Worm (Caenorhabditis elegans) whole organism, mixed stage, embryonic: ENCODE measurements around the gene C13A2.10.

ENCODE experiments used
- ceh-83 ChIP-seq: fragments of 200-800 bp; sonication (Bioruptor generic); optimal IDR thresholded peaks from 2 replicates; lab custom pipeline; 2018; ENCODE audit warnings: mild to moderate bottlenecking, missing genetic modification characterization, missing compliant biosample characterization
- elt-3 ChIP-seq: fragments of 150-350 bp; optimal IDR thresholded peaks from 2 replicates; lab custom pipeline; 2014; ENCODE audit warnings: missing biosample characterization, missing genetic modification characterization
- lin-13 ChIP-seq: fragments of 150-350 bp; optimal IDR thresholded peaks from 2 replicates; lab custom pipeline; 2014; ENCODE audit warnings: missing biosample characterization, missing genetic modification characterization
- nhr-2 ChIP-seq: fragments of 150-350 bp; optimal IDR thresholded peaks from 2 replicates; lab custom pipeline; 2014; ENCODE audit warnings: missing biosample characterization, missing genetic modification characterization
- nhr-28 ChIP-seq: fragments of 150-350 bp; optimal IDR thresholded peaks from 2 replicates; lab custom pipeline; 2014; ENCODE audit warnings: missing biosample characterization, missing genetic modification characterization
- snpc-4 ChIP-seq: fragments of 150-350 bp; optimal IDR thresholded peaks from 2 replicates; lab custom pipeline; 2014; ENCODE audit warnings: missing biosample characterization, missing genetic modification characterization
- unc-62 ChIP-seq: fragments of 150-350 bp; optimal IDR thresholded peaks from 2 replicates; lab custom pipeline; 2014; ENCODE audit warnings: missing biosample characterization, missing genetic modification reagents, missing genetic modification characterization

ce11 chrV:7234726-7235125, 40.2 kb downstream of the C13A2.10 start, which contains the start of gene C05C8.5:
- TF ChIP-seq lin-13 (tag; lab: Kevin White, UChicago) (no peak), elt-3 (tag; lab: Kevin White, UChicago) (no peak), nhr-28 (tag; lab: Kevin White, UChicago) (no peak), ceh-83 (GFP tag; lab: Kevin White, UChicago) (no peak), nhr-2 (tag; lab: Kevin White, UChicago) (no peak), snpc-4 (tag; lab: Kevin White, UChicago) (no peak), unc-62 (GFP tag; lab: Kevin White, UChicago) (no peak)
